Worm (Caenorhabditis elegans): Measurements from ENCODE around the gene srz-44.

ce11 chrV:15650167-15650566 is 11.4 kb upstream of the srz-44 start, which contains the start of gene sru-42:
- no peak for TF ChIP-seq elt-3 (tag; optimal IDR thresholded peaks at IDR 0.05)
- no peak for TF ChIP-seq ztf-11 (tag; optimal IDR thresholded peaks at IDR 0.05)
- TF ChIP-seq nhr-28 (tag; optimal IDR thresholded peaks at IDR 0.05), result no peak
- TF ChIP-seq nhr-12 (tag; optimal IDR thresholded peaks at IDR 0.05), result no peak
- TF ChIP-seq ces-1 (GFP tag; optimal IDR thresholded peaks at IDR 0.05), result no peak
- no peak for TF ChIP-seq blmp-1 (tag; optimal IDR thresholded peaks at IDR 0.05)
- TF ChIP-seq ceh-43 (GFP tag; optimal IDR thresholded peaks at IDR 0.05), result no peak
- TF ChIP-seq unc-39 (tag; optimal IDR thresholded peaks at IDR 0.05), result no peak

Data from whole organism, mixed stage, embryonic.